Worm (Caenorhabditis elegans): ENCODE data around the gene hsp-3.
A peak's percentile ranks its signal among the peaks of the same experiment; 100 is the strongest.

The hsp-3 gene

ce11 chrX:6064385-6064784, 27.5 kb downstream of the hsp-3 start:
- TF ChIP-seq ZK546.5 (tag; optimal IDR thresholded peaks at IDR 0.05) (no peak), R02D3.7 (tag; optimal IDR thresholded peaks at IDR 0.05) (no peak), lin-13 (GFP tag; optimal IDR thresholded peaks at IDR 0.05) (no peak), nhr-21 (tag; optimal IDR thresholded peaks at IDR 0.05) (peak; percentile 21), elt-3 (tag; optimal IDR thresholded peaks at IDR 0.05) (no peak), sem-4 (tag; optimal IDR thresholded peaks at IDR 0.05) (no peak), ceh-82 (tag; optimal IDR thresholded peaks at IDR 0.05) (no peak), mab-5 (tag; optimal IDR thresholded peaks at IDR 0.05) (no peak), fos-1 (tag; optimal IDR thresholded peaks at IDR 0.05) (peak; percentile 12), nhr-77 (tag; optimal IDR thresholded peaks at IDR 0.05) (no peak), nhr-12 (tag; optimal IDR thresholded peaks at IDR 0.05) (no peak), blmp-1 (tag; optimal IDR thresholded peaks at IDR 0.05; ENCODE audit: insufficient read depth) (peak; percentile 27), nhr-129 (tag; optimal IDR thresholded peaks at IDR 0.05) (no peak), F13H6.1 (tag; optimal IDR thresholded peaks at IDR 0.05) (no peak)

ce11 chrX:6059163-6059782, 32.7 kb downstream of the hsp-3 start:
- TF ChIP-seq mab-5 (tag; optimal IDR thresholded peaks at IDR 0.05) = no peak
- TF ChIP-seq ztf-4 (tag; optimal IDR thresholded peaks at IDR 0.05) = no peak
- peak; percentile 48 for TF ChIP-seq F13H6.1 (tag; optimal IDR thresholded peaks at IDR 0.05)
- TF ChIP-seq nhr-129 (tag; optimal IDR thresholded peaks at IDR 0.05) = peak; percentile 75
- peak; percentile 80 for TF ChIP-seq fos-1 (tag; optimal IDR thresholded peaks at IDR 0.05)
- no peak for TF ChIP-seq Y55F3AM.14 (GFP tag; optimal IDR thresholded peaks at IDR 0.05)
- peak; percentile 77 for TF ChIP-seq sma-9 (GFP tag; optimal IDR thresholded peaks at IDR 0.05)
- no peak for TF ChIP-seq sma-9 (tag; optimal IDR thresholded peaks at IDR 0.05)
- no peak for TF ChIP-seq lin-13 (GFP tag; optimal IDR thresholded peaks at IDR 0.05)
- TF ChIP-seq crh-2 (tag; optimal IDR thresholded peaks at IDR 0.05) = peak; percentile 46
- TF ChIP-seq peb-1 (tag; optimal IDR thresholded peaks at IDR 0.05) = no peak

- TF ChIP-seq lsy-2 (tag; optimal IDR thresholded peaks at IDR 0.05) (no peak), sem-4 (tag; optimal IDR thresholded peaks at IDR 0.05) (no peak), nhr-237 (tag; optimal IDR thresholded peaks at IDR 0.05) (no peak), nhr-25 (tag; optimal IDR thresholded peaks at IDR 0.05) (peak; percentile 12), nhr-6 (tag; optimal IDR thresholded peaks at IDR 0.05) (no peak), ztf-11 (tag; optimal IDR thresholded peaks at IDR 0.05) (no peak), C34F6.9 (tag; optimal IDR thresholded peaks at IDR 0.05) (peak; percentile 19), nhr-129 (tag; optimal IDR thresholded peaks at IDR 0.05) (peak; percentile 54), fos-1 (tag; optimal IDR thresholded peaks at IDR 0.05) (peak; percentile 86), F13H6.1 (tag; optimal IDR thresholded peaks at IDR 0.05) (peak; percentile 32), sma-9 (GFP tag; optimal IDR thresholded peaks at IDR 0.05) (peak; percentile 60), sma-9 (tag; optimal IDR thresholded peaks at IDR 0.05) (no peak), crh-2 (tag; optimal IDR thresholded peaks at IDR 0.05) (peak; percentile 50), ztf-1 (GFP tag; conservative IDR thresholded peaks at IDR 0.05) (no peak)
These were observed 34.2 kb downstream of the hsp-3 start, which contains the start of gene gln-1 for ce11 chrX:6057580-6058305. Gene gln-1, plus strand, starts transcription at chrX:6058255.

DNA sequence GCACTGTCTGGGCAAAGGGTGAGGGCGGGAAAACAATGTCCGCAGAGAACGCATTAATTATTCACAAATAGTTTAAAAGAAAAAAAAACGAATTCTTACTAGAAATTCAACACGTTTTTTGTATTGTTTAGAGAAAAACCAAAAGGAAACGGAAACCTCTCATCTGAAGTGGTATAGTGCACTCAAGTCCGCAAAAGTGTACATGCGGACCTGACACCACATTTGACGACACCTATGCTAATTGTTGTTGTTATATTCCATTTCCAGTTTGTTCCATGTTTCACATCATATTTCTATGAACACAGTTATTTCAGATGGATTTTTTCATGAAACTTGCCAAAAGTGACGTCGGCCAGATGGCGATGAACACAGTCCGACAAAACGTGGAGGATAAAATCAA, 39.2 kb downstream of the hsp-3 start, which contains the start of gene C45B2.6:
Gene C45B2.6 (plus strand): TSS at position 136 of the 400 bp plus-strand sequence.
- TF ChIP-seq sem-4 (tag; optimal IDR thresholded peaks at IDR 0.05) (no peak), ztf-11 (tag; optimal IDR thresholded peaks at IDR 0.05) (no peak), zag-1 (tag; optimal IDR thresholded peaks at IDR 0.05) (no peak), F13H6.1 (tag; optimal IDR thresholded peaks at IDR 0.05) (no peak), sma-9 (GFP tag; optimal IDR thresholded peaks at IDR 0.05) (peak; percentile 34), sma-9 (tag; optimal IDR thresholded peaks at IDR 0.05) (no peak), nhr-237 (tag; optimal IDR thresholded peaks at IDR 0.05) (no peak), nhr-12 (tag; optimal IDR thresholded peaks at IDR 0.05) (no peak), ZK546.5 (tag; optimal IDR thresholded peaks at IDR 0.05) (no peak), lsy-2 (tag; optimal IDR thresholded peaks at IDR 0.05) (peak in 1 of 2 experiments; percentile 19), mdl-1 (tag; optimal IDR thresholded peaks at IDR 0.05) (no peak), gmeb-1 (tag; optimal IDR thresholded peaks at IDR 0.05) (peak; percentile 31), lin-13 (GFP tag; optimal IDR thresholded peaks at IDR 0.05) (no peak), unc-55 (GFP tag; optimal IDR thresholded peaks at IDR 0.05) (peak; percentile 21), nhr-129 (tag; optimal IDR thresholded peaks at IDR 0.05) (peak; percentile 29), elt-1 (tag; optimal IDR thresholded peaks at IDR 0.05) (no peak)
